Fruit fly (Drosophila melanogaster) whole organism, embryonic: ENCODE data around the gene CG2901.

Experiments used
- C15 ChIP-seq: fragments of 200-800 bp; sonication (Bioruptor generic); IDR thresholded peaks from 3 replicates; pipeline ENCODE4 v1.3.6; 2022; ENCODE audit warnings: missing biosample characterization, missing genetic modification characterization
- CG11093 ChIP-seq: fragments of 200-800 bp; sonication (Bioruptor generic); IDR thresholded peaks from 3 replicates; pipeline ENCODE4 v1.3.6; 2022; ENCODE audit warnings: missing biosample characterization, missing genetic modification characterization
- CG13123 ChIP-seq: fragments of 200-800 bp; sonication (Bioruptor generic); optimal IDR thresholded peaks from 2 replicates; lab custom pipeline; 2016; ENCODE audit warnings: missing biosample characterization, missing genetic modification characterization
- CG13424 ChIP-seq: fragments of 200-800 bp; sonication (Bioruptor generic); optimal IDR thresholded peaks from 2 replicates; lab custom pipeline; 2019; ENCODE audit warnings: missing biosample characterization, mild to moderate bottlenecking, missing genetic modification characterization, moderate library complexity
- CG13624 ChIP-seq: fragments of 200-800 bp; sonication (Bioruptor generic); optimal IDR thresholded peaks from 2 replicates; lab custom pipeline; 2016; ENCODE audit warnings: missing biosample characterization, missing genetic modification characterization
- CG13894 ChIP-seq: fragments of 200-800 bp; sonication (Bioruptor generic); optimal IDR thresholded peaks from 3 replicates; lab custom pipeline; 2018; ENCODE audit warnings: missing biosample characterization, mild to moderate bottlenecking, missing genetic modification characterization, moderate library complexity
- CG14050 ChIP-seq: fragments of 200-800 bp; sonication (Bioruptor generic); IDR thresholded peaks from 3 replicates; pipeline ENCODE4 v1.3.6; 2022; ENCODE audit warnings: missing biosample characterization, missing genetic modification characterization
- CG18476 ChIP-seq: fragments of 200-800 bp; sonication (Bioruptor generic); optimal IDR thresholded peaks from 2 replicates; lab custom pipeline; 2016; ENCODE audit warnings: missing biosample characterization, mild to moderate bottlenecking, missing genetic modification characterization
- CG18619 ChIP-seq: fragments of 200-800 bp; sonication (Bioruptor generic); optimal IDR thresholded peaks from 3 replicates; lab custom pipeline; 2017; ENCODE audit warnings: missing biosample characterization, mild to moderate bottlenecking, missing genetic modification characterization
- CG2120 ChIP-seq: fragments of 200-800 bp; sonication (Bioruptor generic); optimal IDR thresholded peaks from 3 replicates; lab custom pipeline; 2016; ENCODE audit warnings: missing biosample characterization, missing genetic modification characterization
- CG32532 ChIP-seq: fragments of 200-800 bp; sonication (Bioruptor generic); IDR thresholded peaks from 2 replicates; pipeline ENCODE4 v1.3.6; 2022; ENCODE audit warnings: missing biosample characterization, missing genetic modification characterization
- CG6272 ChIP-seq: fragments of 200-800 bp; sonication (Bioruptor generic); IDR thresholded peaks from 2 replicates; pipeline ENCODE4 v1.3.6; 2022; ENCODE audit warnings: missing biosample characterization, missing genetic modification characterization
- CG6689 ChIP-seq: fragments of 200-800 bp; sonication (Bioruptor generic); IDR thresholded peaks from 2 replicates; pipeline ENCODE4 v1.3.6; 2022; ENCODE audit warnings: missing biosample characterization, missing genetic modification characterization
- CG7987 ChIP-seq: fragments of 200-800 bp; sonication (Bioruptor generic); optimal IDR thresholded peaks from 2 replicates; lab custom pipeline; 2018; ENCODE audit warnings: missing biosample characterization, mild to moderate bottlenecking, missing genetic modification characterization, moderate library complexity
- CrebB ChIP-seq: fragments of 200-800 bp; sonication (Bioruptor generic); optimal IDR thresholded peaks from 3 replicates; lab custom pipeline; 2018; ENCODE audit warnings: missing biosample characterization, mild to moderate bottlenecking, missing genetic modification characterization
- D19B ChIP-seq: fragments of 200-800 bp; sonication (Bioruptor generic); optimal IDR thresholded peaks from 2 replicates; lab custom pipeline; 2017; ENCODE audit warnings: missing biosample characterization, mild to moderate bottlenecking, missing genetic modification characterization
- Dek ChIP-seq: fragments of 200-800 bp; sonication (Bioruptor generic); optimal IDR thresholded peaks from 3 replicates; lab custom pipeline; 2019; ENCODE audit warnings: missing biosample characterization, mild to moderate bottlenecking, missing genetic modification characterization, moderate library complexity
- Dfd ChIP-seq, 2 experiments: fragments of >200 bp; optimal IDR thresholded peaks; 2 replicates each; lab custom pipeline; 2017; ENCODE audit warnings: missing biosample characterization in 2 of 2, missing genetic modification characterization in 2 of 2
- Eip74EF ChIP-seq, 2 experiments: fragments of 200-800 bp in 1 of 2; fragments of >200 bp in 1 of 2; sonication (Bioruptor generic) in 1 of 2; optimal IDR thresholded peaks; 2 replicates each; lab custom pipeline; 2017 to 2019; ENCODE audit warnings: missing biosample characterization in 2 of 2, missing genetic modification characterization in 2 of 2, mild to moderate bottlenecking in 1 of 2, moderate library complexity in 1 of 2
- Elba2 ChIP-seq: fragments of 200-800 bp; sonication (Bioruptor generic); optimal IDR thresholded peaks from 3 replicates; lab custom pipeline; 2016; ENCODE audit warnings: missing biosample characterization, missing genetic modification characterization
- Ets65A ChIP-seq: fragments of 200-800 bp; sonication (Bioruptor generic); peaks from one replicate; lab custom pipeline; 2016; ENCODE audit warnings: missing biosample characterization, missing genetic modification characterization
- Fer1 ChIP-seq: fragments of 200-800 bp; sonication (Bioruptor generic); optimal IDR thresholded peaks from 2 replicates; lab custom pipeline; 2017; ENCODE audit warnings: missing biosample characterization, mild to moderate bottlenecking, missing genetic modification characterization
- Fer2 ChIP-seq: fragments of 200-800 bp; sonication (Bioruptor generic); optimal IDR thresholded peaks from 2 replicates; lab custom pipeline; 2018; ENCODE audit warnings: missing biosample characterization, mild to moderate bottlenecking, missing genetic modification characterization, moderate library complexity
- GATAe ChIP-seq: fragments of 200-800 bp; sonication (Bioruptor generic); conservative IDR thresholded peaks from 2 replicates; pipeline ENCODE4 v1.3.6; 2022; ENCODE audit warnings: missing biosample characterization, missing genetic modification characterization
- HHEX ChIP-seq: fragments of 200-800 bp; sonication (Bioruptor generic); optimal IDR thresholded peaks from 3 replicates; lab custom pipeline; 2017; ENCODE audit warnings: missing biosample characterization, mild to moderate bottlenecking, missing genetic modification characterization, missing genetic modification reagents
- Hey ChIP-seq: fragments of 200-800 bp; sonication (Bioruptor generic); optimal IDR thresholded peaks from 3 replicates; lab custom pipeline; 2018; ENCODE audit warnings: missing biosample characterization, mild to moderate bottlenecking, missing genetic modification characterization
- Hmx ChIP-seq: fragments of 200-800 bp; sonication (Bioruptor generic); optimal IDR thresholded peaks from 2 replicates; lab custom pipeline; 2016; ENCODE audit warnings: missing biosample characterization, missing genetic modification characterization
- Lpt ChIP-seq: fragments of >200 bp; optimal IDR thresholded peaks from 2 replicates; lab custom pipeline; 2018; ENCODE audit warnings: missing biosample characterization, missing genetic modification characterization
- Myb ChIP-seq: fragments of 200-800 bp; sonication (Bioruptor generic); optimal IDR thresholded peaks from 2 replicates; lab custom pipeline; 2016; ENCODE audit warnings: missing biosample characterization, missing genetic modification characterization
- PHDP ChIP-seq: fragments of 200-800 bp; sonication (Bioruptor generic); optimal IDR thresholded peaks from 3 replicates; lab custom pipeline; 2018; ENCODE audit warnings: missing biosample characterization, mild to moderate bottlenecking, missing genetic modification characterization, moderate library complexity
- abd-A ChIP-seq: fragments of 200-800 bp; sonication (Bioruptor generic); optimal IDR thresholded peaks from 3 replicates; lab custom pipeline; 2019; ENCODE audit warnings: missing biosample characterization, mild to moderate bottlenecking, missing genetic modification characterization, moderate library complexity
- ap ChIP-seq: fragments of 200-800 bp; sonication (Bioruptor generic); IDR thresholded peaks from 2 replicates; pipeline ENCODE4 v1.3.6; 2022; ENCODE audit warnings: missing biosample characterization, missing genetic modification characterization
- bigmax ChIP-seq: fragments of 200-800 bp; sonication (Bioruptor generic); optimal IDR thresholded peaks from 2 replicates; lab custom pipeline; 2018; ENCODE audit warnings: missing biosample characterization, mild to moderate bottlenecking, missing genetic modification characterization
- crp ChIP-seq, 2 experiments: fragments of 200-800 bp; sonication (Bioruptor generic); optimal IDR thresholded peaks; 2 replicates in 1 of 2; 3 replicates in 1 of 2; lab custom pipeline; 2017; ENCODE audit warnings: missing biosample characterization in 2 of 2, missing genetic modification characterization in 2 of 2, mild to moderate bottlenecking in 1 of 2, moderate library complexity in 1 of 2
- danr ChIP-seq: fragments of 200-800 bp; sonication (Bioruptor generic); IDR thresholded peaks from 2 replicates; pipeline ENCODE4 v1.3.6; 2022; ENCODE audit warnings: missing biosample characterization, missing genetic modification characterization
- dysf ChIP-seq: fragments of 200-800 bp; sonication (Bioruptor generic); IDR thresholded peaks from 3 replicates; pipeline ENCODE4 v1.3.6; 2022; ENCODE audit warnings: missing biosample characterization, missing genetic modification characterization
- emc ChIP-seq: fragments of 200-800 bp; sonication (Bioruptor generic); optimal IDR thresholded peaks from 2 replicates; lab custom pipeline; 2016; ENCODE audit warnings: missing biosample characterization, missing genetic modification characterization
- fd3F ChIP-seq: fragments of 200-800 bp; sonication (Bioruptor generic); optimal IDR thresholded peaks from 2 replicates; lab custom pipeline; 2018; ENCODE audit warnings: missing biosample characterization, mild to moderate bottlenecking, missing genetic modification characterization, moderate library complexity
- fru ChIP-seq: fragments of >200 bp; optimal IDR thresholded peaks from 2 replicates; lab custom pipeline; 2017
- hb ChIP-seq: fragments of 200-800 bp; sonication (Bioruptor generic); IDR thresholded peaks from 3 replicates; pipeline ENCODE4 v1.3.6; 2022; ENCODE audit warnings: missing biosample characterization, missing genetic modification characterization; ENCODE audit not compliant: partially characterized antibody
- hth ChIP-seq: fragments of >200 bp; optimal IDR thresholded peaks from 2 replicates; lab custom pipeline; 2017; ENCODE audit warnings: inconsistent platforms
- kay ChIP-seq: fragments of 200-800 bp; sonication (Bioruptor generic); optimal IDR thresholded peaks from 2 replicates; lab custom pipeline; 2016; ENCODE audit warnings: missing biosample characterization, missing genetic modification characterization
- lbe ChIP-seq: fragments of 200-800 bp; sonication (Bioruptor generic); optimal IDR thresholded peaks from 2 replicates; lab custom pipeline; 2016; ENCODE audit warnings: missing biosample characterization, mild to moderate bottlenecking, missing genetic modification characterization
- lmd ChIP-seq: fragments of 200-800 bp; sonication (Bioruptor generic); IDR thresholded peaks from 2 replicates; pipeline ENCODE4 v1.3.6; 2022; ENCODE audit warnings: missing biosample characterization, missing genetic modification characterization
- luna ChIP-seq: fragments of 200-800 bp; sonication (Bioruptor generic); optimal IDR thresholded peaks from 2 replicates; lab custom pipeline; 2016; ENCODE audit warnings: missing biosample characterization, missing genetic modification characterization
- prd ChIP-seq, 3 experiments: fragments of >200 bp in 2 of 3; fragments of 200-800 bp in 1 of 3; sonication (Bioruptor generic) in 1 of 3; optimal IDR thresholded peaks in 2 of 3; IDR thresholded peaks in 1 of 3; 2 replicates in 2 of 3; 3 replicates in 1 of 3; pipeline versions ENCODE4 v1.3.6 to Lab custom; 2017 to 2022; ENCODE audit warnings: missing biosample characterization in 1 of 3, missing genetic modification characterization in 1 of 3
- pum ChIP-seq: fragments of 200-800 bp; sonication (Bioruptor generic); optimal IDR thresholded peaks from 2 replicates; lab custom pipeline; 2016; ENCODE audit warnings: missing biosample characterization, missing genetic modification characterization
- salm ChIP-seq: fragments of 200-800 bp; sonication (Bioruptor generic); optimal IDR thresholded peaks from 2 replicates; lab custom pipeline; 2018; ENCODE audit warnings: missing biosample characterization, mild to moderate bottlenecking, missing genetic modification characterization
- sisA ChIP-seq: fragments of 200-800 bp; sonication (Bioruptor generic); IDR thresholded peaks from 2 replicates; pipeline ENCODE4 v1.3.6; 2022; ENCODE audit warnings: missing biosample characterization, missing genetic modification characterization
- tap ChIP-seq: fragments of 200-800 bp; optimal IDR thresholded peaks from 3 replicates; lab custom pipeline; 2019; ENCODE audit warnings: missing biosample characterization, mild to moderate bottlenecking, missing genetic modification characterization, moderate library complexity
- unpg ChIP-seq: fragments of 200-800 bp; sonication (Bioruptor generic); optimal IDR thresholded peaks from 3 replicates; lab custom pipeline; 2018; ENCODE audit warnings: missing biosample characterization, mild to moderate bottlenecking, missing genetic modification characterization, moderate library complexity

CG2901 gene

DNA sequence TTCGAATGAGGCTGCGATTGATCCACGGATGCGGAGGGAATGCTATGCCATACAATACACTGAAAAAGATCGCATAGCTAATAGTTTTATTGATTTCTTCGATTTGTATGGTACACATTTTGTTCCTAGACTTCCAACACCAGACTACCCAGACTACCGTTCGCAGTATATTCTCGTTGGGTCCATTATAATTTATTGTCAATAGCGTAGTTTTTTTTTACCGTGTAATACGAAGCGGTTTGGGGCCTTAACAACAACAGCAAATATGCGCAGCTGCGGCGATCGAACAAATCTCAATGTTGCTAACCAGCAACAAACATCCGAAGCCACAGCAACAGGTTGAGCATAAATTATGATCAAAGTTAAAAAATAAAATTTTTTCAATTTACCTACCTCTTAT is 10.7 kb downstream of the CG2901 start (continued):
- TF ChIP-seq kay (GFP tag; lab: Kevin White, UChicago) = peak; percentile 52
- peak; percentile 82 for TF ChIP-seq HHEX (GFP tag; lab: Kevin White, UChicago)
- peak; percentile 3 for TF ChIP-seq Elba2 (GFP tag; lab: Kevin White, UChicago)
- TF ChIP-seq CG13123 (GFP tag; lab: Kevin White, UChicago) = peak; percentile 48
- peak in 1 of 2 experiments; percentile 72 for TF ChIP-seq Eip74EF (GFP tag; optimal IDR thresholded peaks at IDR 0.05; lab: Kevin White, UChicago)
- TF ChIP-seq CG32532 (GFP tag; lab: Robert Waterston, UW) = peak; percentile 87
- TF ChIP-seq Fer1 (GFP tag; lab: Kevin White, UChicago) = peak; percentile 80
- TF ChIP-seq Fer2 (tag; lab: Kevin White, UChicago) = peak; percentile 60
- peak; percentile 83 for TF ChIP-seq sisA (GFP tag; lab: Robert Waterston, UW)
- no peak for TF ChIP-seq prd (optimal IDR thresholded peaks at IDR 0.05; lab: Kevin White, UChicago)
- peak; percentile 78 for TF ChIP-seq prd (GFP tag; IDR thresholded peaks at IDR 0.05; lab: Robert Waterston, UW)
- TF ChIP-seq D19B = peak; percentile 45
- no peak for TF ChIP-seq hth (lab: Kevin White, UChicago)
- peak; percentile 54 for TF ChIP-seq Myb
- TF ChIP-seq lbe (GFP tag; lab: Kevin White, UChicago) = no peak
- TF ChIP-seq Hmx (GFP tag; lab: Kevin White, UChicago) = peak; percentile 10
- TF ChIP-seq tap (tag; lab: Kevin White, UChicago) = peak; percentile 67
- TF ChIP-seq CG18476 = peak; percentile 63
- TF ChIP-seq ap (GFP tag; lab: Robert Waterston, UW) = peak; percentile 63
- no peak for TF ChIP-seq Lpt (GFP tag; lab: Kevin White, UChicago)
- peak; percentile 83 for TF ChIP-seq dysf
- no peak for TF ChIP-seq C15 (GFP tag; lab: Robert Waterston, UW)
- peak; percentile 77 for TF ChIP-seq CG13624 (GFP tag; lab: Kevin White, UChicago)
- peak; percentile 81 for TF ChIP-seq lmd
- TF ChIP-seq CG11093 (GFP tag; lab: Robert Waterston, UW) = peak; percentile 58; the same call in 2 of the 3 replicates
- TF ChIP-seq crp (GFP tag; optimal IDR thresholded peaks at IDR 0.05; lab: Kevin White, UChicago) = peak in 1 of 2 experiments; percentile 28
- TF ChIP-seq CG14050 (GFP tag; lab: Robert Waterston, UW) = peak; percentile 44; the same call in 1 of the 3 replicates
- no peak for TF ChIP-seq luna (GFP tag; lab: Kevin White, UChicago)
- TF ChIP-seq bigmax (GFP tag; lab: Kevin White, UChicago) = no peak
- TF ChIP-seq CG6689 = peak; percentile 70
- peak; percentile 50 for TF ChIP-seq CG7987 (GFP tag; lab: Kevin White, UChicago)
- peak; percentile 76 for TF ChIP-seq CG13894 (tag; lab: Kevin White, UChicago)
- TF ChIP-seq Hey (tag; lab: Kevin White, UChicago) = peak; percentile 19
- TF ChIP-seq emc = peak; percentile 45
- TF ChIP-seq abd-A (tag; lab: Kevin White, UChicago) = peak; percentile 87
- TF ChIP-seq Ets65A (GFP tag; lab: Kevin White, UChicago) = peak; percentile 94
- peak; percentile 58 for TF ChIP-seq pum (GFP tag; lab: Kevin White, UChicago)
- no peak for TF ChIP-seq hb (GFP tag; lab: Robert Waterston, UW)
- peak; percentile 71 for TF ChIP-seq salm (tag; lab: Kevin White, UChicago)
- TF ChIP-seq fd3F (GFP tag; lab: Kevin White, UChicago) = peak; percentile 70
- TF ChIP-seq CG13424 (tag; lab: Kevin White, UChicago) = peak; percentile 87
- peak; percentile 82 for TF ChIP-seq CG2120 (GFP tag; lab: Kevin White, UChicago)
- 0 out of 2 replicates have a peak, but pooled peaks have one; percentile 20 for TF ChIP-seq danr (GFP tag; lab: Robert Waterston, UW)
- TF ChIP-seq CrebB (tag; lab: Kevin White, UChicago) = peak; percentile 77
- peak; percentile 70 for TF ChIP-seq CG6272
- TF ChIP-seq fru = no peak
- no peak for TF ChIP-seq Dfd (GFP tag; optimal IDR thresholded peaks at IDR 0.05; lab: Kevin White, UChicago)
- TF ChIP-seq Dek (tag; lab: Kevin White, UChicago) = peak; percentile 77
- TF ChIP-seq unpg (GFP tag; lab: Kevin White, UChicago) = peak; percentile 85
- no peak for TF ChIP-seq GATAe (GFP tag; lab: Robert Waterston, UW)
- peak; percentile 76 for TF ChIP-seq CG18619 (GFP tag; lab: Kevin White, UChicago)
- peak; percentile 80 for TF ChIP-seq PHDP (tag; lab: Kevin White, UChicago)
